Worm (Caenorhabditis elegans) whole organism, mixed stage, embryonic: Measurements from ENCODE around the gene nep-12.

ENCODE experiments used
- drap-1 ChIP-seq: fragments of 200-800 bp; sonication (Bioruptor generic); optimal IDR thresholded peaks from 3 replicates; lab custom pipeline; 2018; ENCODE audit warnings: mild to moderate bottlenecking, missing genetic modification characterization, missing compliant biosample characterization
- mab-5 ChIP-seq: fragments of 150-350 bp; optimal IDR thresholded peaks from 2 replicates; lab custom pipeline; 2014; ENCODE audit warnings: missing biosample characterization, missing genetic modification characterization
- nhr-28 ChIP-seq: fragments of 150-350 bp; optimal IDR thresholded peaks from 2 replicates; lab custom pipeline; 2014; ENCODE audit warnings: missing biosample characterization, missing genetic modification characterization
- unc-120 ChIP-seq: sonication (generic microtip); optimal IDR thresholded peaks from 2 replicates; lab custom pipeline; 2017; ENCODE audit warnings: missing genetic modification characterization, missing compliant biosample characterization; ENCODE audit not compliant: poor library complexity, severe bottlenecking
- unc-39 ChIP-seq: fragments of 150-350 bp; optimal IDR thresholded peaks from 2 replicates; lab custom pipeline; 2014; ENCODE audit warnings: missing biosample characterization, missing genetic modification characterization

- TF ChIP-seq drap-1 (GFP tag; lab: Kevin White, UChicago), result no peak
- TF ChIP-seq mab-5 (tag; lab: Kevin White, UChicago), result no peak
- TF ChIP-seq nhr-28, result no peak
- no peak for TF ChIP-seq unc-120 (tag; lab: Kevin White, UChicago)
- TF ChIP-seq unc-39 (tag; lab: Kevin White, UChicago), result no peak
Observed at ce11 chrII:4793320-4793719, 9.0 kb upstream of the nep-12 start.
